Fruit fly (Drosophila melanogaster) whole organism, embryonic: ENCODE data around the gene foxo.

Source experiments
- Antp ChIP-seq: fragments of 200-800 bp; sonication (Bioruptor generic); optimal IDR thresholded peaks from 3 replicates; lab custom pipeline; 2016; ENCODE audit warnings: missing biosample characterization, missing genetic modification characterization
- CG13424 ChIP-seq: fragments of 200-800 bp; sonication (Bioruptor generic); optimal IDR thresholded peaks from 2 replicates; lab custom pipeline; 2019; ENCODE audit warnings: missing biosample characterization, mild to moderate bottlenecking, missing genetic modification characterization, moderate library complexity
- CG1647 ChIP-seq: fragments of 200-800 bp; sonication (Bioruptor generic); optimal IDR thresholded peaks from 3 replicates; lab custom pipeline; 2016; ENCODE audit warnings: missing biosample characterization, missing genetic modification characterization
- CG16813 ChIP-seq: fragments of 200-800 bp; sonication (Bioruptor generic); IDR thresholded peaks from 3 replicates; pipeline ENCODE4 v1.3.6; 2022; ENCODE audit warnings: missing biosample characterization, missing genetic modification characterization; ENCODE audit not compliant: partially characterized antibody
- CG17802 ChIP-seq: fragments of 200-800 bp; sonication (Bioruptor generic); optimal IDR thresholded peaks from 2 replicates; lab custom pipeline; 2018; ENCODE audit warnings: missing biosample characterization, mild to moderate bottlenecking, missing genetic modification characterization, moderate library complexity
- CG17829 ChIP-seq: fragments of 200-800 bp; optimal IDR thresholded peaks from 2 replicates; lab custom pipeline; 2019; ENCODE audit warnings: missing biosample characterization, mild to moderate bottlenecking, missing genetic modification characterization, moderate library complexity
- CG18262 ChIP-seq: fragments of 200-800 bp; optimal IDR thresholded peaks from 3 replicates; lab custom pipeline; 2019; ENCODE audit warnings: missing biosample characterization, mild to moderate bottlenecking, missing genetic modification characterization, moderate library complexity
- CG2712 ChIP-seq: fragments of 200-800 bp; optimal IDR thresholded peaks from 3 replicates; lab custom pipeline; 2019; ENCODE audit warnings: missing biosample characterization, mild to moderate bottlenecking, missing genetic modification characterization, moderate library complexity
- CG2875 ChIP-seq: fragments of 200-800 bp; sonication (Bioruptor generic); optimal IDR thresholded peaks from 2 replicates; lab custom pipeline; 2017; ENCODE audit warnings: missing biosample characterization, mild to moderate bottlenecking, missing genetic modification characterization, missing genetic modification reagents
- CG31365 ChIP-seq: fragments of 200-800 bp; sonication (Bioruptor generic); optimal IDR thresholded peaks from 2 replicates; lab custom pipeline; 2018; ENCODE audit warnings: missing biosample characterization, mild to moderate bottlenecking, missing genetic modification characterization
- CG32532 ChIP-seq: fragments of 200-800 bp; sonication (Bioruptor generic); IDR thresholded peaks from 2 replicates; pipeline ENCODE4 v1.3.6; 2022; ENCODE audit warnings: missing biosample characterization, missing genetic modification characterization
- CG32767 ChIP-seq: fragments of 200-800 bp; sonication (Bioruptor generic); IDR thresholded peaks from 2 replicates; pipeline ENCODE4 v1.3.6; 2022; ENCODE audit warnings: missing biosample characterization, missing genetic modification characterization
- CG4404 ChIP-seq: fragments of 200-800 bp; sonication (Bioruptor generic); IDR thresholded peaks from 2 replicates; pipeline ENCODE4 v1.3.6; 2022; ENCODE audit warnings: missing biosample characterization, missing genetic modification characterization
- CG6175 ChIP-seq: fragments of 200-800 bp; sonication (Bioruptor generic); IDR thresholded peaks from 3 replicates; pipeline ENCODE4 v1.3.6; 2022; ENCODE audit warnings: missing biosample characterization, missing genetic modification characterization
- CG7928 ChIP-seq: fragments of 200-800 bp; sonication (Bioruptor generic); optimal IDR thresholded peaks from 2 replicates; lab custom pipeline; 2017; ENCODE audit warnings: missing biosample characterization, mild to moderate bottlenecking, missing genetic modification characterization
- CG8290 ChIP-seq, 3 experiments: fragments of 200-800 bp; sonication (Bioruptor generic); optimal IDR thresholded peaks; 2 replicates each; lab custom pipeline; 2016 to 2019; ENCODE audit warnings: missing biosample characterization in 3 of 3, missing genetic modification characterization in 3 of 3, mild to moderate bottlenecking in 2 of 3, moderate library complexity in 1 of 3
- CG8388 ChIP-seq: fragments of 200-800 bp; sonication (Bioruptor generic); optimal IDR thresholded peaks from 2 replicates; lab custom pipeline; 2019; ENCODE audit warnings: missing biosample characterization, mild to moderate bottlenecking, missing genetic modification characterization, moderate library complexity
- CG8765 ChIP-seq: fragments of 200-800 bp; sonication (Bioruptor generic); IDR thresholded peaks from 2 replicates; pipeline ENCODE4 v1.3.6; 2022; ENCODE audit warnings: missing biosample characterization, missing genetic modification characterization
- CG9876 ChIP-seq: fragments of 200-800 bp; sonication (Bioruptor generic); optimal IDR thresholded peaks from 2 replicates; lab custom pipeline; 2016; ENCODE audit warnings: missing biosample characterization, missing genetic modification characterization
- CTCF ChIP-seq: fragments of 200-800 bp; sonication (Bioruptor generic); optimal IDR thresholded peaks from 2 replicates; lab custom pipeline; 2017; ENCODE audit warnings: missing biosample characterization, mild to moderate bottlenecking, missing genetic modification characterization, moderate library complexity
- Chrac-16 ChIP-seq: fragments of 200-800 bp; sonication (Bioruptor generic); optimal IDR thresholded peaks from 3 replicates; lab custom pipeline; 2016; ENCODE audit warnings: missing biosample characterization, missing genetic modification characterization
- Dbx ChIP-seq: fragments of 200-800 bp; sonication (Bioruptor generic); IDR thresholded peaks from 3 replicates; pipeline ENCODE4 v1.3.6; 2022; ENCODE audit warnings: missing biosample characterization, missing genetic modification characterization
- Dfd ChIP-seq, 2 experiments: fragments of >200 bp; optimal IDR thresholded peaks; 2 replicates each; lab custom pipeline; 2017; ENCODE audit warnings: missing biosample characterization in 2 of 2, missing genetic modification characterization in 2 of 2
- Doc2 ChIP-seq: fragments of 200-800 bp; sonication (Bioruptor generic); IDR thresholded peaks from 2 replicates; pipeline ENCODE4 v1.3.6; 2022; ENCODE audit warnings: missing biosample characterization, missing genetic modification characterization
- Hsf ChIP-seq: fragments of 200-800 bp; sonication (Bioruptor generic); optimal IDR thresholded peaks from 3 replicates; lab custom pipeline; 2016; ENCODE audit warnings: missing biosample characterization, missing genetic modification characterization
- Myb ChIP-seq: fragments of 200-800 bp; sonication (Bioruptor generic); optimal IDR thresholded peaks from 2 replicates; lab custom pipeline; 2016; ENCODE audit warnings: missing biosample characterization, missing genetic modification characterization
- Pdp1 ChIP-seq, 2 experiments: fragments of 200-800 bp; sonication (Bioruptor generic); optimal IDR thresholded peaks; 3 replicates each; lab custom pipeline; 2016; ENCODE audit warnings: missing biosample characterization in 2 of 2, missing genetic modification characterization in 2 of 2, mild to moderate bottlenecking in 1 of 2, moderate library complexity in 1 of 2
- Ptx1 ChIP-seq: fragments of 200-800 bp; sonication (Bioruptor generic); IDR thresholded peaks from 2 replicates; pipeline ENCODE4 v1.3.6; 2022; ENCODE audit warnings: missing biosample characterization, missing genetic modification characterization
- Sin3A ChIP-seq: fragments of >200 bp; optimal IDR thresholded peaks from 2 replicates; lab custom pipeline; 2018
- Six4 ChIP-seq: fragments of 200-800 bp; sonication (Bioruptor generic); optimal IDR thresholded peaks from 2 replicates; lab custom pipeline; 2016; ENCODE audit warnings: missing biosample characterization, missing genetic modification characterization
- TFAM ChIP-seq: fragments of 200-800 bp; sonication (Bioruptor generic); optimal IDR thresholded peaks from 2 replicates; lab custom pipeline; 2017; ENCODE audit warnings: missing biosample characterization, missing genetic modification characterization, inconsistent platforms
- Tbp ChIP-seq: fragments of >200 bp; optimal IDR thresholded peaks from 2 replicates; lab custom pipeline; 2018; ENCODE audit warnings: missing biosample characterization, missing genetic modification characterization
- amos ChIP-seq: fragments of 200-800 bp; sonication (Bioruptor generic); IDR thresholded peaks from 2 replicates; pipeline ENCODE4 v1.3.6; 2022; ENCODE audit warnings: missing biosample characterization, missing genetic modification characterization; ENCODE audit not compliant: partially characterized antibody
- aop ChIP-seq: fragments of 200-800 bp; sonication (Bioruptor generic); IDR thresholded peaks from 2 replicates; pipeline ENCODE4 v1.3.6; 2022; ENCODE audit warnings: missing biosample characterization, missing genetic modification characterization
- chm ChIP-seq: fragments of 200-800 bp; sonication (Bioruptor generic); IDR thresholded peaks from 2 replicates; pipeline ENCODE4 v1.3.6; 2022; ENCODE audit warnings: missing biosample characterization, missing genetic modification characterization
- disco-r ChIP-seq: fragments of 200-800 bp; sonication (Bioruptor generic); optimal IDR thresholded peaks from 2 replicates; lab custom pipeline; 2016; ENCODE audit warnings: missing biosample characterization, missing genetic modification characterization
- dmrt99B ChIP-seq: fragments of 200-800 bp; sonication (Bioruptor generic); optimal IDR thresholded peaks from 2 replicates; lab custom pipeline; 2018; ENCODE audit warnings: missing biosample characterization, mild to moderate bottlenecking, missing genetic modification characterization, moderate library complexity
- en ChIP-seq: fragments of 200-800 bp; sonication (Bioruptor generic); optimal IDR thresholded peaks from 2 replicates; lab custom pipeline; 2016; ENCODE audit warnings: missing biosample characterization, missing genetic modification characterization
- ewg ChIP-seq: fragments of 200-800 bp; sonication (Bioruptor generic); optimal IDR thresholded peaks from 3 replicates; lab custom pipeline; 2017; ENCODE audit warnings: mild to moderate bottlenecking, missing biosample characterization, missing genetic modification reagents, missing genetic modification characterization
- gce ChIP-seq: fragments of 200-800 bp; sonication (Bioruptor generic); IDR thresholded peaks from 3 replicates; pipeline ENCODE4 v1.3.6; 2022; ENCODE audit warnings: missing biosample characterization, missing genetic modification characterization
- grn ChIP-seq: fragments of 200-800 bp; sonication (Bioruptor generic); optimal IDR thresholded peaks from 3 replicates; lab custom pipeline; 2017; ENCODE audit warnings: missing biosample characterization, missing genetic modification characterization
- kay ChIP-seq: fragments of 200-800 bp; sonication (Bioruptor generic); optimal IDR thresholded peaks from 2 replicates; lab custom pipeline; 2016; ENCODE audit warnings: missing biosample characterization, missing genetic modification characterization
- nom ChIP-seq: fragments of 200-800 bp; sonication (Bioruptor generic); optimal IDR thresholded peaks from 2 replicates; lab custom pipeline; 2017; ENCODE audit warnings: missing biosample characterization, missing genetic modification characterization, mild to moderate bottlenecking, moderate library complexity, missing genetic modification reagents
- p53 ChIP-seq: fragments of 200-800 bp; sonication (Bioruptor generic); optimal IDR thresholded peaks from 2 replicates; lab custom pipeline; 2016; ENCODE audit warnings: missing biosample characterization, missing genetic modification characterization
- pho ChIP-seq: fragments of 200-800 bp; sonication (Bioruptor generic); optimal IDR thresholded peaks from 2 replicates; lab custom pipeline; 2016; ENCODE audit warnings: missing biosample characterization, missing genetic modification characterization
- prd ChIP-seq, 3 experiments: fragments of >200 bp in 2 of 3; fragments of 200-800 bp in 1 of 3; sonication (Bioruptor generic) in 1 of 3; optimal IDR thresholded peaks in 2 of 3; IDR thresholded peaks in 1 of 3; 2 replicates in 2 of 3; 3 replicates in 1 of 3; pipeline versions ENCODE4 v1.3.6 to Lab custom; 2017 to 2022; ENCODE audit warnings: missing biosample characterization in 1 of 3, missing genetic modification characterization in 1 of 3
- sima ChIP-seq: fragments of 200-800 bp; sonication (Bioruptor generic); optimal IDR thresholded peaks from 2 replicates; lab custom pipeline; 2016; ENCODE audit warnings: missing biosample characterization, missing genetic modification characterization
- tap ChIP-seq: fragments of 200-800 bp; optimal IDR thresholded peaks from 3 replicates; lab custom pipeline; 2019; ENCODE audit warnings: missing biosample characterization, mild to moderate bottlenecking, missing genetic modification characterization, moderate library complexity
- unc-4 ChIP-seq: fragments of 200-800 bp; sonication (Bioruptor generic); IDR thresholded peaks from 2 replicates; pipeline ENCODE4 v1.3.6; 2022; ENCODE audit warnings: missing biosample characterization, missing genetic modification characterization; ENCODE audit not compliant: partially characterized antibody
- wor ChIP-seq: fragments of 200-800 bp; sonication (Bioruptor generic); IDR thresholded peaks from 2 replicates; pipeline ENCODE4 v1.3.6; 2022; ENCODE audit warnings: missing biosample characterization, missing genetic modification characterization

The foxo gene

dm6 chr3R:14016758-14017406 is 39.9 kb upstream of the foxo start (continued):
- TF ChIP-seq CG17802 (tag; lab: Kevin White, UChicago): no peak
- no peak for TF ChIP-seq prd (optimal IDR thresholded peaks at IDR 0.05; lab: Kevin White, UChicago)
- peak; percentile 29; the same call in 1 of the 3 replicates for TF ChIP-seq prd (GFP tag; IDR thresholded peaks at IDR 0.05; lab: Robert Waterston, UW)
- TF ChIP-seq CG2712 (tag; lab: Kevin White, UChicago): peak; percentile 44
- TF ChIP-seq amos: no peak
- peak; percentile 8 for TF ChIP-seq CG31365 (tag; lab: Kevin White, UChicago)
- peak; percentile 45 for TF ChIP-seq CG18262 (tag; lab: Kevin White, UChicago)
- no peak for TF ChIP-seq Dbx (GFP tag; lab: Robert Waterston, UW)
- peak; percentile 51 for TF ChIP-seq kay (GFP tag; lab: Kevin White, UChicago)
- TF ChIP-seq CG8388 (GFP tag; lab: Kevin White, UChicago): no peak
- no peak for TF ChIP-seq Doc2 (GFP tag; lab: Robert Waterston, UW)
- peak; percentile 33; the same call in 1 of the 3 replicates for TF ChIP-seq gce
- peak; percentile 64 for TF ChIP-seq CG13424 (tag; lab: Kevin White, UChicago)
- peak; percentile 40 for TF ChIP-seq CG1647 (GFP tag; lab: Kevin White, UChicago)
- TF ChIP-seq CG16813: no peak
- TF ChIP-seq CG32532 (GFP tag; lab: Robert Waterston, UW): peak; percentile 25; the same call in 1 of the 2 replicates
- TF ChIP-seq CG17829 (tag; lab: Kevin White, UChicago): peak; percentile 39
- no peak for TF ChIP-seq grn (GFP tag; lab: Kevin White, UChicago)
- TF ChIP-seq aop: no peak
- no peak for TF ChIP-seq CG8290 (GFP tag; optimal IDR thresholded peaks at IDR 0.05; lab: Kevin White, UChicago)
- TF ChIP-seq CG8290 (tag; optimal IDR thresholded peaks at IDR 0.05; lab: Kevin White, UChicago): peak in 1 of 2 experiments; percentile 91
- TF ChIP-seq Hsf (GFP tag; lab: Kevin White, UChicago): peak; percentile 36
- peak; percentile 41 to 72 for TF ChIP-seq Pdp1 (GFP tag; optimal IDR thresholded peaks at IDR 0.05; lab: Kevin White, UChicago)
- peak; percentile 49 for TF ChIP-seq Six4 (GFP tag; lab: Kevin White, UChicago)
- TF ChIP-seq CG32767 (GFP tag; lab: Robert Waterston, UW): no peak; the same call in 1 of the 2 replicates
- peak; percentile 8; the same call in 1 of the 2 replicates for TF ChIP-seq CG4404 (GFP tag; lab: Robert Waterston, UW)
- no peak for TF ChIP-seq CG2875 (GFP tag; lab: Kevin White, UChicago)
- TF ChIP-seq unc-4 (GFP tag; lab: Robert Waterston, UW): no peak
- no peak for TF ChIP-seq nom (GFP tag; lab: Kevin White, UChicago)
- peak; percentile 19 for TF ChIP-seq p53 (GFP tag; lab: Kevin White, UChicago)
- peak; percentile 84 for TF ChIP-seq dmrt99B (tag; lab: Kevin White, UChicago)
- TF ChIP-seq Chrac-16 (GFP tag; lab: Kevin White, UChicago): no peak
- TF ChIP-seq CG7928 (GFP tag; lab: Kevin White, UChicago): no peak
- TF ChIP-seq sima (GFP tag; lab: Kevin White, UChicago): no peak
- TF ChIP-seq CG9876 (GFP tag; lab: Kevin White, UChicago): no peak
- TF ChIP-seq Antp (GFP tag; lab: Kevin White, UChicago): peak; percentile 69
- no peak for TF ChIP-seq Tbp
- TF ChIP-seq ewg (GFP tag; lab: Kevin White, UChicago): peak; percentile 34
- no peak for TF ChIP-seq Sin3A (lab: Kevin White, UChicago)
- TF ChIP-seq Dfd (GFP tag; optimal IDR thresholded peaks at IDR 0.05; lab: Kevin White, UChicago): no peak
- TF ChIP-seq en: peak; percentile 3
- TF ChIP-seq disco-r: peak; percentile 20
- TF ChIP-seq wor (GFP tag; lab: Robert Waterston, UW): no peak
- TF ChIP-seq tap (tag; lab: Kevin White, UChicago): peak; percentile 21
- TF ChIP-seq CG8765 (GFP tag; lab: Robert Waterston, UW): no peak
- TF ChIP-seq Myb (GFP tag; lab: Kevin White, UChicago): peak; percentile 38
- TF ChIP-seq Ptx1: peak; percentile 66
- TF ChIP-seq TFAM (GFP tag; lab: Kevin White, UChicago): no peak
- TF ChIP-seq pho (GFP tag; lab: Kevin White, UChicago): peak; percentile 38
- TF ChIP-seq CG6175 (GFP tag; lab: Robert Waterston, UW): no peak
- TF ChIP-seq chm (GFP tag; lab: Robert Waterston, UW): peak; percentile 48; the same call in 1 of the 2 replicates
- peak; percentile 39 for TF ChIP-seq CTCF (GFP tag; lab: Kevin White, UChicago)
